Worm (Caenorhabditis elegans): Measurements from ENCODE around the gene F49C5.16.
"Not testable (repeated sequence)": the region's sequence is repeated elsewhere in the genome, so short reads cannot be mapped to it uniquely, and the experiment has no call there.

The F49C5.16 gene

ce11 chrII:12541670-12542080, 6.0 kb upstream of the F49C5.16 start:
- peak; percentile 32 for TF ChIP-seq lsy-27 (tag; optimal IDR thresholded peaks at IDR 0.05; ENCODE audit: borderline replicate concordance, insufficient read depth)
- TF ChIP-seq B0035.1 (tag; optimal IDR thresholded peaks at IDR 0.05): peak; percentile 51
- TF ChIP-seq snpc-1.3 (tag; optimal IDR thresholded peaks at IDR 0.05; ENCODE audit: insufficient read depth): peak; percentile 49
- peak; percentile 50; the same call in 1 of the 2 replicates for TF ChIP-seq mcd-1 (GFP tag; IDR thresholded peaks at IDR 0.05)
- 0 out of 2 replicates have a peak, but pooled peaks have one; percentile 53 for TF ChIP-seq Y79H2A.3 (GFP tag; conservative IDR thresholded peaks at IDR 0.05)
- peak; percentile 63 for TF ChIP-seq madf-6 (GFP tag; IDR thresholded peaks at IDR 0.05)
- peak; percentile 91 for TF ChIP-seq tbp1 (GFP tag; optimal IDR thresholded peaks at IDR 0.05)
- TF ChIP-seq egl-44 (GFP tag; IDR thresholded peaks at IDR 0.05): 0 out of 2 replicates have a peak, but pooled peaks have one; percentile 64
- not testable (repeated sequence) for TF ChIP-seq ama-1 (optimal IDR thresholded peaks at IDR 0.05)
- peak; percentile 48 to 59 for TF ChIP-seq ama-1 (GFP tag; optimal IDR thresholded peaks at IDR 0.05)
- TF ChIP-seq attf-5 (GFP tag; optimal IDR thresholded peaks at IDR 0.05): peak; percentile 48
- TF ChIP-seq ceh-100 (GFP tag; IDR thresholded peaks at IDR 0.05): peak; percentile 56; the same call in 1 of the 2 replicates
- 0 out of 2 replicates have a peak, but pooled peaks have one; percentile 59 for TF ChIP-seq let-526 (GFP tag; IDR thresholded peaks at IDR 0.05)
- peak; percentile 51 for TF ChIP-seq nhr-179 (tag; optimal IDR thresholded peaks at IDR 0.05)
- peak; percentile 9 for TF ChIP-seq K12H6.12 (tag; optimal IDR thresholded peaks at IDR 0.05)
- TF ChIP-seq hrde-1 (tag; optimal IDR thresholded peaks at IDR 0.05; ENCODE audit: borderline replicate concordance): peak; percentile 64
- peak; percentile 65 for TF ChIP-seq mxl-1 (tag; optimal IDR thresholded peaks at IDR 0.05)
- peak; percentile 75 for TF ChIP-seq snpc-4 (GFP tag; optimal IDR thresholded peaks at IDR 0.05)
- peak in 3 of 4 experiments; percentile 44 to 72 (median 70) for TF ChIP-seq snpc-4 (tag; optimal IDR thresholded peaks at IDR 0.05)
- TF ChIP-seq ceh-40 (GFP tag; IDR thresholded peaks at IDR 0.05): 0 out of 2 replicates have a peak, but pooled peaks have one; percentile 40
- 0 out of 2 replicates have a peak, but pooled peaks have one; percentile 10 for TF ChIP-seq Y67H2A.10 (GFP tag; conservative IDR thresholded peaks at IDR 0.05)
- peak; percentile 48 for TF ChIP-seq lsl-1 (GFP tag; optimal IDR thresholded peaks at IDR 0.05)
- peak; percentile 32 to 38 for TF ChIP-seq let-607 (tag; optimal IDR thresholded peaks at IDR 0.05)
- TF ChIP-seq nhr-90 (tag; optimal IDR thresholded peaks at IDR 0.05): peak; percentile 88
- 0 out of 2 replicates have a peak, but pooled peaks have one; percentile 9 for TF ChIP-seq zfh-2 (GFP tag; conservative IDR thresholded peaks at IDR 0.05)
- TF ChIP-seq rpc-1 (optimal IDR thresholded peaks at IDR 0.05): peak; percentile 85
- peak; percentile 96 for TF ChIP-seq rpc-1 (tag; optimal IDR thresholded peaks at IDR 0.05)
- TF ChIP-seq athp-1 (tag; optimal IDR thresholded peaks at IDR 0.05): peak; percentile 27
- peak; percentile 49; the same call in 1 of the 2 replicates for TF ChIP-seq pbrm-1 (GFP tag; IDR thresholded peaks at IDR 0.05)
- peak; percentile 3 for TF ChIP-seq xnd-1 (tag; optimal IDR thresholded peaks at IDR 0.05)
- 0 out of 2 replicates have a peak, but pooled peaks have one; percentile 14 for TF ChIP-seq hsf-1 (GFP tag; IDR thresholded peaks at IDR 0.05)
- TF ChIP-seq lin-54 (GFP tag; optimal IDR thresholded peaks at IDR 0.05): peak; percentile 41
- peak; percentile 17; the same call in 1 of the 2 replicates for TF ChIP-seq ekl-4 (GFP tag; IDR thresholded peaks at IDR 0.05)
- TF ChIP-seq nhr-80 (tag; optimal IDR thresholded peaks at IDR 0.05): peak; percentile 52
- TF ChIP-seq B0336.3 (GFP tag; IDR thresholded peaks at IDR 0.05): peak; percentile 73
- TF ChIP-seq Y53G8AR.9 (GFP tag; conservative IDR thresholded peaks at IDR 0.05): 0 out of 2 replicates have a peak, but pooled peaks have one; percentile 55
- TF ChIP-seq B0261.1 (tag; optimal IDR thresholded peaks at IDR 0.05): peak; percentile 94
- 0 out of 2 replicates have a peak, but pooled peaks have one; percentile 54 for TF ChIP-seq attf-6 (GFP tag; IDR thresholded peaks at IDR 0.05)
- TF ChIP-seq hmg-1.2 (GFP tag; IDR thresholded peaks at IDR 0.05): peak; percentile 62; the same call in 1 of the 2 replicates
- TF ChIP-seq attf-3 (GFP tag; conservative IDR thresholded peaks at IDR 0.05): peak; percentile 57; the same call in 1 of the 2 replicates
- TF ChIP-seq dox-1 (GFP tag; IDR thresholded peaks at IDR 0.05): peak; percentile 80
- 0 out of 2 replicates have a peak, but pooled peaks have one; percentile 11 for TF ChIP-seq K11D2.4 (GFP tag; IDR thresholded peaks at IDR 0.05)
- 0 out of 2 replicates have a peak, but pooled peaks have one; percentile 42 for TF ChIP-seq Y95B8A.8 (GFP tag; IDR thresholded peaks at IDR 0.05)
- TF ChIP-seq snpc-3.4 (tag; optimal IDR thresholded peaks at IDR 0.05): peak; percentile 67
- 0 out of 2 replicates have a peak, but pooled peaks have one; percentile 26 for TF ChIP-seq B0019.2 (GFP tag; conservative IDR thresholded peaks at IDR 0.05)
- TF ChIP-seq ZK185.1 (tag; optimal IDR thresholded peaks at IDR 0.05; ENCODE audit: poor library complexity, severe bottlenecking): peak; percentile 77

Measured in whole organism, young adult.